Fruit fly (Drosophila melanogaster) whole organism, embryonic: Measurements from ENCODE around the gene Dhc62B.
A peak's percentile ranks its signal among the peaks of the same experiment; 100 is the strongest.

Source experiments
- ATbp ChIP-seq: fragments of 200-800 bp; sonication (Bioruptor generic); optimal IDR thresholded peaks from 2 replicates; lab custom pipeline; 2017; ENCODE audit warnings: missing biosample characterization, mild to moderate bottlenecking, missing genetic modification characterization, missing genetic modification reagents
- Aef1 ChIP-seq: fragments of 200-800 bp; sonication (Bioruptor generic); IDR thresholded peaks from 3 replicates; pipeline ENCODE4 v1.3.6; 2022; ENCODE audit warnings: missing biosample characterization, missing genetic modification characterization
- Bgb ChIP-seq: fragments of 200-800 bp; sonication (Bioruptor generic); IDR thresholded peaks from 2 replicates; pipeline ENCODE4 v1.3.6; 2022; ENCODE audit warnings: missing biosample characterization, missing genetic modification characterization; ENCODE audit not compliant: partially characterized antibody
- CG10209 ChIP-seq: fragments of 200-800 bp; sonication (Bioruptor generic); optimal IDR thresholded peaks from 3 replicates; lab custom pipeline; 2017; ENCODE audit warnings: missing biosample characterization, mild to moderate bottlenecking, missing genetic modification characterization, missing genetic modification reagents
- CG10431 ChIP-seq: fragments of 200-800 bp; sonication (Bioruptor generic); optimal IDR thresholded peaks from 3 replicates; lab custom pipeline; 2018; ENCODE audit warnings: missing biosample characterization, mild to moderate bottlenecking, missing genetic modification characterization
- CG10543 ChIP-seq: fragments of 200-800 bp; sonication (Bioruptor generic); optimal IDR thresholded peaks from 3 replicates; lab custom pipeline; 2017; ENCODE audit warnings: missing biosample characterization, mild to moderate bottlenecking, missing genetic modification characterization, moderate library complexity
- CG12104 ChIP-seq: fragments of 200-800 bp; sonication (Bioruptor generic); optimal IDR thresholded peaks from 3 replicates; lab custom pipeline; 2016; ENCODE audit warnings: missing biosample characterization, missing genetic modification characterization
- CG12299 ChIP-seq: fragments of 200-800 bp; sonication (Bioruptor generic); optimal IDR thresholded peaks from 2 replicates; lab custom pipeline; 2018; ENCODE audit warnings: missing biosample characterization, mild to moderate bottlenecking, missing genetic modification characterization
- CG12769 ChIP-seq: fragments of 200-800 bp; sonication (Bioruptor generic); optimal IDR thresholded peaks from 2 replicates; lab custom pipeline; 2019; ENCODE audit warnings: missing biosample characterization, mild to moderate bottlenecking, missing genetic modification characterization, moderate library complexity
- CG13424 ChIP-seq: fragments of 200-800 bp; sonication (Bioruptor generic); optimal IDR thresholded peaks from 2 replicates; lab custom pipeline; 2019; ENCODE audit warnings: missing biosample characterization, mild to moderate bottlenecking, missing genetic modification characterization, moderate library complexity
- CG14014 ChIP-seq: fragments of 200-800 bp; sonication (Bioruptor generic); IDR thresholded peaks from 2 replicates; pipeline ENCODE4 v1.3.6; 2022; ENCODE audit warnings: missing biosample characterization, missing genetic modification characterization
- CG14667 ChIP-seq: fragments of 200-800 bp; sonication (Bioruptor generic); IDR thresholded peaks from 2 replicates; pipeline ENCODE4 v1.3.6; 2022; ENCODE audit warnings: missing biosample characterization, missing genetic modification characterization
- CG15269 ChIP-seq: fragments of 200-800 bp; sonication (Bioruptor generic); optimal IDR thresholded peaks from 2 replicates; lab custom pipeline; 2018; ENCODE audit warnings: missing biosample characterization, mild to moderate bottlenecking, missing genetic modification characterization, moderate library complexity
- CG15696 ChIP-seq: fragments of 200-800 bp; sonication (Bioruptor generic); optimal IDR thresholded peaks from 2 replicates; lab custom pipeline; 2019; ENCODE audit warnings: missing biosample characterization, mild to moderate bottlenecking, missing genetic modification characterization, moderate library complexity
- CG1602 ChIP-seq: fragments of 200-800 bp; sonication (Bioruptor generic); optimal IDR thresholded peaks from 3 replicates; lab custom pipeline; 2016; ENCODE audit warnings: missing biosample characterization, missing genetic modification characterization
- CG17568 ChIP-seq: fragments of 200-800 bp; sonication (Bioruptor generic); optimal IDR thresholded peaks from 2 replicates; lab custom pipeline; 2018; ENCODE audit warnings: missing biosample characterization, mild to moderate bottlenecking, missing genetic modification characterization, moderate library complexity
- CG18476 ChIP-seq: fragments of 200-800 bp; sonication (Bioruptor generic); optimal IDR thresholded peaks from 2 replicates; lab custom pipeline; 2016; ENCODE audit warnings: missing biosample characterization, mild to moderate bottlenecking, missing genetic modification characterization
- CG32772 ChIP-seq: fragments of 200-800 bp; sonication (Bioruptor generic); IDR thresholded peaks from 2 replicates; pipeline ENCODE4 v1.3.6; 2022; ENCODE audit warnings: missing biosample characterization, missing genetic modification characterization
- CG4707 ChIP-seq: fragments of 200-800 bp; sonication (Bioruptor generic); optimal IDR thresholded peaks from 2 replicates; lab custom pipeline; 2018; ENCODE audit warnings: missing biosample characterization, mild to moderate bottlenecking, missing genetic modification characterization, moderate library complexity
- CG6813 ChIP-seq: fragments of 200-800 bp; sonication (Bioruptor generic); optimal IDR thresholded peaks from 2 replicates; lab custom pipeline; 2017; ENCODE audit warnings: missing biosample characterization, missing genetic modification characterization, mild to moderate bottlenecking, moderate library complexity, missing genetic modification reagents
- CG7786 ChIP-seq: fragments of 200-800 bp; sonication (Bioruptor generic); optimal IDR thresholded peaks from 2 replicates; lab custom pipeline; 2016; ENCODE audit warnings: missing biosample characterization, missing genetic modification characterization
- Dip3 ChIP-seq: fragments of 200-800 bp; sonication (Bioruptor generic); optimal IDR thresholded peaks from 3 replicates; lab custom pipeline; 2016; ENCODE audit warnings: missing biosample characterization, missing genetic modification characterization
- Fer1 ChIP-seq: fragments of 200-800 bp; sonication (Bioruptor generic); optimal IDR thresholded peaks from 2 replicates; lab custom pipeline; 2017; ENCODE audit warnings: missing biosample characterization, mild to moderate bottlenecking, missing genetic modification characterization
- HHEX ChIP-seq: fragments of 200-800 bp; sonication (Bioruptor generic); optimal IDR thresholded peaks from 3 replicates; lab custom pipeline; 2017; ENCODE audit warnings: missing biosample characterization, mild to moderate bottlenecking, missing genetic modification characterization, missing genetic modification reagents
- HmgZ ChIP-seq: fragments of 200-800 bp; sonication (Bioruptor generic); optimal IDR thresholded peaks from 2 replicates; lab custom pipeline; 2018; ENCODE audit warnings: missing biosample characterization, mild to moderate bottlenecking, missing genetic modification characterization
- Hmr ChIP-seq: fragments of 200-800 bp; sonication (Bioruptor generic); optimal IDR thresholded peaks from 3 replicates; lab custom pipeline; 2017; ENCODE audit warnings: mild to moderate bottlenecking, missing biosample characterization, missing genetic modification reagents, missing genetic modification characterization
- Neu2 ChIP-seq: fragments of 200-800 bp; sonication (Bioruptor generic); optimal IDR thresholded peaks from 3 replicates; lab custom pipeline; 2016; ENCODE audit warnings: missing biosample characterization, missing genetic modification characterization, borderline replicate concordance
- Six4 ChIP-seq: fragments of 200-800 bp; sonication (Bioruptor generic); optimal IDR thresholded peaks from 2 replicates; lab custom pipeline; 2016; ENCODE audit warnings: missing biosample characterization, missing genetic modification characterization
- Sox100B ChIP-seq: fragments of 200-800 bp; sonication (Bioruptor generic); optimal IDR thresholded peaks from 3 replicates; lab custom pipeline; 2018; ENCODE audit warnings: missing biosample characterization, mild to moderate bottlenecking, missing genetic modification characterization
- Ssrp ChIP-seq: fragments of 200-800 bp; sonication (Bioruptor generic); optimal IDR thresholded peaks from 2 replicates; lab custom pipeline; 2018; ENCODE audit warnings: missing biosample characterization, mild to moderate bottlenecking, missing genetic modification characterization, moderate library complexity
- Tbp ChIP-seq: fragments of >200 bp; optimal IDR thresholded peaks from 2 replicates; lab custom pipeline; 2018; ENCODE audit warnings: missing biosample characterization, missing genetic modification characterization
- Usf ChIP-seq: fragments of 200-800 bp; sonication (Bioruptor generic); optimal IDR thresholded peaks from 2 replicates; lab custom pipeline; 2017; ENCODE audit warnings: missing genotype, missing biosample characterization, missing genetic modification characterization
- ac ChIP-seq: fragments of 200-800 bp; sonication (Bioruptor generic); optimal IDR thresholded peaks from 3 replicates; lab custom pipeline; 2017; ENCODE audit warnings: missing biosample characterization, mild to moderate bottlenecking, missing genetic modification characterization
- bbx ChIP-seq: fragments of 200-800 bp; sonication (Bioruptor generic); IDR thresholded peaks from 2 replicates; pipeline ENCODE4 v1.3.6; 2022; ENCODE audit warnings: missing biosample characterization, missing genetic modification characterization; ENCODE audit not compliant: partially characterized antibody
- bigmax ChIP-seq: fragments of 200-800 bp; sonication (Bioruptor generic); optimal IDR thresholded peaks from 2 replicates; lab custom pipeline; 2018; ENCODE audit warnings: missing biosample characterization, mild to moderate bottlenecking, missing genetic modification characterization
- bsh ChIP-seq, 2 experiments: fragments of 200-800 bp; sonication (Bioruptor generic); optimal IDR thresholded peaks; 2 replicates each; lab custom pipeline; 2017 to 2018; ENCODE audit warnings: mild to moderate bottlenecking in 2 of 2, missing biosample characterization in 2 of 2, missing genetic modification characterization in 2 of 2, moderate library complexity in 1 of 2
- chm ChIP-seq: fragments of 200-800 bp; sonication (Bioruptor generic); IDR thresholded peaks from 2 replicates; pipeline ENCODE4 v1.3.6; 2022; ENCODE audit warnings: missing biosample characterization, missing genetic modification characterization
- dysf ChIP-seq: fragments of 200-800 bp; sonication (Bioruptor generic); IDR thresholded peaks from 3 replicates; pipeline ENCODE4 v1.3.6; 2022; ENCODE audit warnings: missing biosample characterization, missing genetic modification characterization
- eyg ChIP-seq: fragments of 200-800 bp; sonication (Bioruptor generic); optimal IDR thresholded peaks from 3 replicates; lab custom pipeline; 2016; ENCODE audit warnings: missing biosample characterization, missing genetic modification characterization
- fd102C ChIP-seq: fragments of 200-800 bp; sonication (Bioruptor generic); optimal IDR thresholded peaks from 2 replicates; lab custom pipeline; 2018; ENCODE audit warnings: missing biosample characterization, mild to moderate bottlenecking, missing genetic modification characterization, moderate library complexity
- fd64A ChIP-seq: fragments of 200-800 bp; sonication (Bioruptor generic); optimal IDR thresholded peaks from 3 replicates; lab custom pipeline; 2018; ENCODE audit warnings: missing biosample characterization, mild to moderate bottlenecking, missing genetic modification characterization
- hkb ChIP-seq, 2 experiments: fragments of 200-800 bp in 1 of 2; fragments of >200 bp in 1 of 2; sonication (Bioruptor generic) in 1 of 2; IDR thresholded peaks in 1 of 2; optimal IDR thresholded peaks in 1 of 2; 2 replicates each; pipeline versions ENCODE4 v1.3.6 to Lab custom; 2017 to 2022; ENCODE audit warnings: missing biosample characterization in 1 of 2, missing genetic modification characterization in 1 of 2
- knrl ChIP-seq: fragments of 200-800 bp; sonication (Bioruptor generic); IDR thresholded peaks from 3 replicates; pipeline ENCODE4 v1.3.6; 2022; ENCODE audit warnings: missing biosample characterization, missing genetic modification characterization; ENCODE audit not compliant: partially characterized antibody
- lola ChIP-seq, 3 experiments: fragments of >200 bp in 2 of 3; fragments of 200-800 bp in 1 of 3; sonication (Bioruptor generic) in 1 of 3; optimal IDR thresholded peaks; 2 replicates each; lab custom pipeline; 2017 to 2019; ENCODE audit warnings: missing biosample characterization in 3 of 3, missing genetic modification characterization in 3 of 3, mild to moderate bottlenecking in 1 of 3, moderate library complexity in 1 of 3
- nerfin-1 ChIP-seq: fragments of 200-800 bp; sonication (Bioruptor generic); optimal IDR thresholded peaks from 3 replicates; lab custom pipeline; 2019; ENCODE audit warnings: missing biosample characterization, mild to moderate bottlenecking, missing genetic modification characterization, moderate library complexity
- oc ChIP-seq: fragments of 200-800 bp; sonication (Bioruptor generic); optimal IDR thresholded peaks from 2 replicates; lab custom pipeline; 2018; ENCODE audit warnings: missing biosample characterization, mild to moderate bottlenecking, missing genetic modification characterization, moderate library complexity
- pros ChIP-seq: fragments of 200-800 bp; sonication (Bioruptor generic); optimal IDR thresholded peaks from 3 replicates; lab custom pipeline; 2019; ENCODE audit warnings: missing biosample characterization, mild to moderate bottlenecking, missing genetic modification characterization, moderate library complexity
- sim ChIP-seq: fragments of 200-800 bp; sonication (Bioruptor generic); IDR thresholded peaks from 2 replicates; pipeline ENCODE4 v1.3.6; 2022; ENCODE audit warnings: missing biosample characterization, missing genetic modification characterization
- slbo ChIP-seq: fragments of 200-800 bp; sonication (Bioruptor generic); IDR thresholded peaks from 2 replicates; pipeline ENCODE4 v1.3.6; 2022; ENCODE audit warnings: missing biosample characterization, missing genetic modification characterization

The Dhc62B gene

dm6 chr3L:1737898-1738322 is 33.6 kb downstream of the Dhc62B start, which contains the start of gene PIG-Wb (continued):
- TF ChIP-seq ac (GFP tag; lab: Kevin White, UChicago), result no peak
- TF ChIP-seq bbx (GFP tag; lab: Robert Waterston, UW), result no peak
- TF ChIP-seq CG18476 (GFP tag; lab: Kevin White, UChicago), result no peak
- no peak for TF ChIP-seq CG15696 (tag; lab: Kevin White, UChicago)
- TF ChIP-seq CG12769 (tag; lab: Kevin White, UChicago), result peak; percentile 50
- no peak for TF ChIP-seq CG6813 (GFP tag; lab: Kevin White, UChicago)
- TF ChIP-seq knrl (GFP tag; lab: Robert Waterston, UW), result no peak
- no peak for TF ChIP-seq CG32772 (GFP tag; lab: Robert Waterston, UW)
- no peak for TF ChIP-seq sim
- peak; percentile 34 for TF ChIP-seq CG13424 (tag; lab: Kevin White, UChicago)
- TF ChIP-seq oc, result no peak
- TF ChIP-seq Ssrp (tag; lab: Kevin White, UChicago), result no peak
- no peak for TF ChIP-seq bsh (GFP tag; optimal IDR thresholded peaks at IDR 0.05; lab: Kevin White, UChicago)
- no peak for TF ChIP-seq pros
- no peak for TF ChIP-seq ATbp (GFP tag; lab: Kevin White, UChicago)
- TF ChIP-seq CG15269 (tag; lab: Kevin White, UChicago), result peak; percentile 27
- no peak for TF ChIP-seq Aef1
- TF ChIP-seq hkb (optimal IDR thresholded peaks at IDR 0.05; lab: Kevin White, UChicago), result no peak
- 0 out of 2 replicates have a peak, but pooled peaks have one; percentile 35 for TF ChIP-seq hkb (GFP tag; IDR thresholded peaks at IDR 0.05; lab: Robert Waterston, UW)
- no peak for TF ChIP-seq Usf (GFP tag; lab: Kevin White, UChicago)
- TF ChIP-seq Sox100B (GFP tag; lab: Kevin White, UChicago), result no peak
- no peak for TF ChIP-seq fd64A
- TF ChIP-seq CG17568 (GFP tag; lab: Kevin White, UChicago), result no peak
- TF ChIP-seq CG14667 (GFP tag; lab: Robert Waterston, UW), result no peak
- TF ChIP-seq slbo (GFP tag; lab: Robert Waterston, UW), result no peak
- TF ChIP-seq bigmax (GFP tag; lab: Kevin White, UChicago), result no peak
- no peak for TF ChIP-seq CG1602
- no peak for TF ChIP-seq Six4 (GFP tag; lab: Kevin White, UChicago)
- no peak for TF ChIP-seq eyg (GFP tag; lab: Kevin White, UChicago)
- TF ChIP-seq CG7786 (GFP tag; lab: Kevin White, UChicago), result no peak
- no peak for TF ChIP-seq nerfin-1 (tag; lab: Kevin White, UChicago)
- TF ChIP-seq Tbp (GFP tag; lab: Kevin White, UChicago), result no peak
- no peak for TF ChIP-seq Bgb (GFP tag; lab: Robert Waterston, UW)
- peak; percentile 18 for TF ChIP-seq CG12299
- TF ChIP-seq Hmr (GFP tag; lab: Kevin White, UChicago), result peak; percentile 49
- TF ChIP-seq Dip3 (GFP tag; lab: Kevin White, UChicago), result no peak
- peak; percentile 65 for TF ChIP-seq Fer1 (GFP tag; lab: Kevin White, UChicago)
- TF ChIP-seq HHEX (GFP tag; lab: Kevin White, UChicago), result no peak
- no peak for TF ChIP-seq fd102C (GFP tag; lab: Kevin White, UChicago)
- TF ChIP-seq dysf, result peak; percentile 35; the same call in 2 of the 3 replicates
- TF ChIP-seq CG12104 (GFP tag; lab: Kevin White, UChicago), result no peak
- no peak for TF ChIP-seq Neu2
- TF ChIP-seq CG4707 (GFP tag; lab: Kevin White, UChicago), result no peak
- 0 out of 2 replicates have a peak, but pooled peaks have one; percentile 32 for TF ChIP-seq CG14014
- peak; percentile 32 for TF ChIP-seq HmgZ
- TF ChIP-seq CG10209, result no peak
- TF ChIP-seq CG10431, result no peak
- no peak for TF ChIP-seq lola (GFP tag; optimal IDR thresholded peaks at IDR 0.05; lab: Kevin White, UChicago)
- TF ChIP-seq chm (GFP tag; lab: Robert Waterston, UW), result no peak
- TF ChIP-seq CG10543 (GFP tag; lab: Kevin White, UChicago), result peak; percentile 82
